Fruit fly (Drosophila melanogaster) whole organism, adult: ENCODE results near the gene CG32639.

Experiments used
- CG11617 ChIP-seq: fragments of 200-800 bp; sonication (Bioruptor generic); optimal IDR thresholded peaks from 2 replicates; lab custom pipeline; 2017; ENCODE audit warnings: mild to moderate bottlenecking, missing biosample characterization, missing genetic modification reagents, missing genetic modification characterization
- CG12768 ChIP-seq: fragments of 200-800 bp; sonication (Bioruptor generic); optimal IDR thresholded peaks from 2 replicates; lab custom pipeline; 2017; ENCODE audit warnings: missing biosample characterization, missing genetic modification characterization, mild to moderate bottlenecking, moderate library complexity, missing genetic modification reagents
- CG14711 ChIP-seq: fragments of 200-800 bp; sonication (Bioruptor generic); optimal IDR thresholded peaks from 2 replicates; lab custom pipeline; 2018; ENCODE audit warnings: missing biosample characterization, mild to moderate bottlenecking, missing genetic modification characterization, moderate library complexity
- CG1620 ChIP-seq: fragments of 200-800 bp; sonication (Bioruptor generic); optimal IDR thresholded peaks from 2 replicates; lab custom pipeline; 2016; ENCODE audit warnings: missing biosample characterization, missing genetic modification characterization
- CG33017 ChIP-seq: fragments of 200-800 bp; sonication (Bioruptor generic); optimal IDR thresholded peaks from 2 replicates; lab custom pipeline; 2018; ENCODE audit warnings: missing biosample characterization, mild to moderate bottlenecking, missing genetic modification characterization, moderate library complexity
- CG5204 ChIP-seq: fragments of 200-800 bp; sonication (Bioruptor generic); optimal IDR thresholded peaks from 2 replicates; lab custom pipeline; 2016; ENCODE audit warnings: missing biosample characterization, missing genetic modification characterization
- CG7045 ChIP-seq: fragments of 200-800 bp; sonication (Bioruptor generic); optimal IDR thresholded peaks from 2 replicates; lab custom pipeline; 2017; ENCODE audit warnings: missing biosample characterization, mild to moderate bottlenecking, missing genetic modification characterization
- CG7101 ChIP-seq: fragments of 200-800 bp; sonication (Bioruptor generic); optimal IDR thresholded peaks from 2 replicates; lab custom pipeline; 2018; ENCODE audit warnings: missing biosample characterization, mild to moderate bottlenecking, missing genetic modification characterization, moderate library complexity
- Clk ChIP-seq: fragments of 200-800 bp; sonication (Bioruptor generic); optimal IDR thresholded peaks from 2 replicates; lab custom pipeline; 2017; ENCODE audit warnings: missing biosample characterization, missing genetic modification characterization
- Crg-1 ChIP-seq: fragments of 200-800 bp; sonication (Bioruptor generic); optimal IDR thresholded peaks from 2 replicates; lab custom pipeline; 2016; ENCODE audit warnings: missing biosample characterization, missing genetic modification characterization
- Hr96 ChIP-seq: fragments of 200-800 bp; sonication (Bioruptor generic); optimal IDR thresholded peaks from 2 replicates; lab custom pipeline; 2016; ENCODE audit warnings: missing biosample characterization, missing genetic modification characterization
- Mnt ChIP-seq: fragments of 200-800 bp; sonication (Bioruptor generic); optimal IDR thresholded peaks from 2 replicates; lab custom pipeline; 2016; ENCODE audit warnings: missing biosample characterization, mild to moderate bottlenecking, missing genetic modification characterization
- bab1 ChIP-seq: fragments of 200-800 bp; sonication (Bioruptor generic); optimal IDR thresholded peaks from 3 replicates; lab custom pipeline; 2019; ENCODE audit warnings: missing biosample characterization, mild to moderate bottlenecking, missing genetic modification characterization, moderate library complexity
- cic ChIP-seq: fragments of 200-800 bp; sonication (Bioruptor generic); optimal IDR thresholded peaks from 2 replicates; lab custom pipeline; 2017; ENCODE audit warnings: missing biosample characterization, mild to moderate bottlenecking, missing genetic modification characterization, moderate library complexity
- cnc ChIP-seq, 2 experiments: fragments of >200 bp; optimal IDR thresholded peaks; 2 replicates each; lab custom pipeline; 2017
- kay ChIP-seq: fragments of 200-800 bp; sonication (Bioruptor generic); peaks from one replicate; lab custom pipeline; 2016; ENCODE audit warnings: missing biosample characterization, missing genetic modification characterization, borderline replicate concordance
- ovo ChIP-seq: fragments of 200-800 bp; sonication (Bioruptor generic); optimal IDR thresholded peaks from 2 replicates; lab custom pipeline; 2016; ENCODE audit warnings: missing biosample characterization, missing genetic modification characterization
- pad ChIP-seq: fragments of 200-800 bp; sonication (Bioruptor generic); optimal IDR thresholded peaks from 3 replicates; lab custom pipeline; 2017; ENCODE audit warnings: missing biosample characterization, missing genetic modification characterization, mild to moderate bottlenecking, moderate library complexity, missing genetic modification reagents
- tj ChIP-seq: fragments of 200-800 bp; sonication (Bioruptor generic); optimal IDR thresholded peaks from 3 replicates; lab custom pipeline; 2017; ENCODE audit warnings: missing biosample characterization, mild to moderate bottlenecking, missing genetic modification characterization, moderate library complexity
- toe ChIP-seq: fragments of 200-800 bp; sonication (Bioruptor generic); optimal IDR thresholded peaks from 2 replicates; lab custom pipeline; 2016; ENCODE audit warnings: missing biosample characterization, missing genetic modification characterization

The CG32639 gene

dm6 chrX:13249732-13250395 is 13.5 kb upstream of the CG32639 start:
- TF ChIP-seq CG12768, result no peak
- TF ChIP-seq CG14711 (tag; lab: Kevin White, UChicago), result no peak

dm6 chrX:13248515-13248914 is 12.1 kb upstream of the CG32639 start:
- TF ChIP-seq Crg-1 (GFP tag; lab: Kevin White, UChicago), result no peak
- TF ChIP-seq CG14711 (tag; lab: Kevin White, UChicago), result no peak
- TF ChIP-seq CG11617 (GFP tag; lab: Kevin White, UChicago), result no peak
- TF ChIP-seq cnc (optimal IDR thresholded peaks at IDR 0.05; lab: Kevin White, UChicago), result no peak

dm6 chrX:13247789-13248188 is 11.4 kb upstream of the CG32639 start:
- no peak for TF ChIP-seq kay
- TF ChIP-seq pad (GFP tag; lab: Kevin White, UChicago), result no peak
- TF ChIP-seq CG14711 (tag; lab: Kevin White, UChicago), result no peak
- TF ChIP-seq Hr96, result no peak
- TF ChIP-seq Mnt (GFP tag; lab: Kevin White, UChicago), result no peak
- no peak for TF ChIP-seq CG12768
- no peak for TF ChIP-seq bab1
- no peak for TF ChIP-seq CG33017
- no peak for TF ChIP-seq Crg-1 (GFP tag; lab: Kevin White, UChicago)
- TF ChIP-seq CG5204 (GFP tag; lab: Kevin White, UChicago), result no peak

- no peak for TF ChIP-seq CG12768
- no peak for TF ChIP-seq cic (GFP tag; lab: Kevin White, UChicago)
- no peak for TF ChIP-seq kay
- no peak for TF ChIP-seq CG1620 (GFP tag; lab: Kevin White, UChicago)
- TF ChIP-seq Crg-1 (GFP tag; lab: Kevin White, UChicago), result no peak
- TF ChIP-seq ovo (GFP tag; lab: Kevin White, UChicago), result no peak
- no peak for TF ChIP-seq Mnt (GFP tag; lab: Kevin White, UChicago)
- no peak for TF ChIP-seq tj (GFP tag; lab: Kevin White, UChicago)
- TF ChIP-seq pad (GFP tag; lab: Kevin White, UChicago), result no peak
Observed at dm6 chrX:13245767-13246166, 9.4 kb upstream of the CG32639 start.

- TF ChIP-seq pad (GFP tag; lab: Kevin White, UChicago) (no peak), Crg-1 (GFP tag; lab: Kevin White, UChicago) (no peak), CG33017 (no peak), cic (GFP tag; lab: Kevin White, UChicago) (no peak), Clk (no peak), ovo (GFP tag; lab: Kevin White, UChicago) (no peak), kay (no peak), bab1 (no peak), Mnt (GFP tag; lab: Kevin White, UChicago) (no peak), CG5204 (GFP tag; lab: Kevin White, UChicago) (no peak), tj (GFP tag; lab: Kevin White, UChicago) (no peak), CG7101 (tag; lab: Kevin White, UChicago) (no peak), Hr96 (no peak), CG12768 (no peak), CG14711 (tag; lab: Kevin White, UChicago) (no peak), CG11617 (GFP tag; lab: Kevin White, UChicago) (no peak), cnc (optimal IDR thresholded peaks at IDR 0.05; lab: Kevin White, UChicago) (no peak), CG7045 (GFP tag; lab: Kevin White, UChicago) (no peak)
Observed at dm6 chrX:13244462-13244861, 8.1 kb upstream of the CG32639 start.

- no peak for TF ChIP-seq CG7045 (GFP tag; lab: Kevin White, UChicago)
- TF ChIP-seq tj (GFP tag; lab: Kevin White, UChicago), result peak; percentile 19
- no peak for TF ChIP-seq CG1620 (GFP tag; lab: Kevin White, UChicago)
- TF ChIP-seq CG7101 (tag; lab: Kevin White, UChicago), result no peak
- no peak for TF ChIP-seq CG12768
- no peak for TF ChIP-seq toe (GFP tag; lab: Kevin White, UChicago)
- TF ChIP-seq Crg-1 (GFP tag; lab: Kevin White, UChicago), result no peak
- no peak for TF ChIP-seq Mnt (GFP tag; lab: Kevin White, UChicago)
- TF ChIP-seq CG5204 (GFP tag; lab: Kevin White, UChicago), result no peak
- no peak for TF ChIP-seq Hr96
- no peak for TF ChIP-seq CG14711 (tag; lab: Kevin White, UChicago)
- TF ChIP-seq bab1, result no peak
- TF ChIP-seq cic (GFP tag; lab: Kevin White, UChicago), result peak; percentile 23
- TF ChIP-seq pad (GFP tag; lab: Kevin White, UChicago), result no peak
- peak; percentile 78 for TF ChIP-seq kay
- TF ChIP-seq CG33017, result no peak
Observed at dm6 chrX:13243726-13244323, 7.5 kb upstream of the CG32639 start.

- no peak for TF ChIP-seq CG1620 (GFP tag; lab: Kevin White, UChicago)
- no peak for TF ChIP-seq Clk
- TF ChIP-seq bab1, result no peak
- TF ChIP-seq CG12768, result no peak
- no peak for TF ChIP-seq ovo (GFP tag; lab: Kevin White, UChicago)
- TF ChIP-seq kay, result no peak
- no peak for TF ChIP-seq tj (GFP tag; lab: Kevin White, UChicago)
- no peak for TF ChIP-seq toe (GFP tag; lab: Kevin White, UChicago)
- no peak for TF ChIP-seq CG14711 (tag; lab: Kevin White, UChicago)
- no peak for TF ChIP-seq CG7101 (tag; lab: Kevin White, UChicago)
- TF ChIP-seq cic (GFP tag; lab: Kevin White, UChicago), result no peak
- TF ChIP-seq CG5204 (GFP tag; lab: Kevin White, UChicago), result no peak
- TF ChIP-seq CG11617 (GFP tag; lab: Kevin White, UChicago), result no peak
Observed at dm6 chrX:13240812-13241211, 4.4 kb upstream of the CG32639 start.
